Fruit fly (Drosophila melanogaster): ENCODE data around the gene CG5194.

CG5194 gene

dm6 chr3L:9033999-9034626 lies 24.5 kb upstream of the CG5194 start (continued):
- peak; percentile 17 for TF ChIP-seq CG7372 (GFP tag; IDR thresholded peaks at IDR 0.05)
- peak; percentile 26 for TF ChIP-seq Atf-2 (GFP tag; optimal IDR thresholded peaks at IDR 0.05)
- TF ChIP-seq Meics (GFP tag; optimal IDR thresholded peaks at IDR 0.05): peak; percentile 19
- peak; percentile 7 for TF ChIP-seq trh (GFP tag; optimal IDR thresholded peaks at IDR 0.05)
- peak; percentile 70 for TF ChIP-seq nerfin-1 (tag; optimal IDR thresholded peaks at IDR 0.05)
- peak; percentile 0 for TF ChIP-seq CG1603 (tag; optimal IDR thresholded peaks at IDR 0.05)
- TF ChIP-seq CG6765 (GFP tag; optimal IDR thresholded peaks at IDR 0.05): no peak
- TF ChIP-seq Dref (GFP tag; IDR thresholded peaks at IDR 0.05): no peak
- TF ChIP-seq HLHmδ (GFP tag; optimal IDR thresholded peaks at IDR 0.05): no peak
- TF ChIP-seq hbn (GFP tag; IDR thresholded peaks at IDR 0.05; ENCODE audit: partially characterized antibody): no peak
- no peak for TF ChIP-seq pfk (GFP tag; optimal IDR thresholded peaks at IDR 0.05)
- TF ChIP-seq BtbVII (GFP tag; optimal IDR thresholded peaks at IDR 0.05): peak; percentile 28
- no peak for TF ChIP-seq Myb (GFP tag; optimal IDR thresholded peaks at IDR 0.05)
- TF ChIP-seq psq (GFP tag; optimal IDR thresholded peaks at IDR 0.05): no peak
- no peak for TF ChIP-seq fru (optimal IDR thresholded peaks at IDR 0.05)
- peak; percentile 39; the same call in 1 of the 2 replicates for TF ChIP-seq CG5953 (GFP tag; IDR thresholded peaks at IDR 0.05)
- TF ChIP-seq Gsc (GFP tag; IDR thresholded peaks at IDR 0.05): peak; percentile 49; the same call in 1 of the 2 replicates
- no peak for TF ChIP-seq cas (GFP tag; IDR thresholded peaks at IDR 0.05)
- TF ChIP-seq CG18764 (GFP tag; optimal IDR thresholded peaks at IDR 0.05): peak; percentile 55
- TF ChIP-seq D19B (GFP tag; optimal IDR thresholded peaks at IDR 0.05): no peak
- TF ChIP-seq gcm2 (GFP tag; optimal IDR thresholded peaks at IDR 0.05): no peak
- TF ChIP-seq Nf-YB (GFP tag; optimal IDR thresholded peaks at IDR 0.05): no peak
- peak; percentile 48 for TF ChIP-seq Six4 (GFP tag; optimal IDR thresholded peaks at IDR 0.05)
- TF ChIP-seq CG5180 (GFP tag; optimal IDR thresholded peaks at IDR 0.05): peak; percentile 43
- TF ChIP-seq HmgD (GFP tag; optimal IDR thresholded peaks at IDR 0.05): no peak
- peak; percentile 72 for TF ChIP-seq ranshi (GFP tag; IDR thresholded peaks at IDR 0.05)
- TF ChIP-seq z (GFP tag; IDR thresholded peaks at IDR 0.05): peak; percentile 53; the same call in 1 of the 3 replicates
- TF ChIP-seq slbo (GFP tag; IDR thresholded peaks at IDR 0.05): peak; percentile 37; the same call in 1 of the 2 replicates
- TF ChIP-seq stc (GFP tag; IDR thresholded peaks at IDR 0.05): peak; percentile 67; the same call in 1 of the 2 replicates
- TF ChIP-seq CG4360 (GFP tag; IDR thresholded peaks at IDR 0.05): peak; percentile 25; the same call in 1 of the 2 replicates
- TF ChIP-seq ham (GFP tag; IDR thresholded peaks at IDR 0.05): no peak
- TF ChIP-seq oc (tag; optimal IDR thresholded peaks at IDR 0.05): no peak
- TF ChIP-seq CG1024 (GFP tag; IDR thresholded peaks at IDR 0.05): peak; percentile 63
- TF ChIP-seq aop (GFP tag; IDR thresholded peaks at IDR 0.05): no peak
- no peak for TF ChIP-seq slou (GFP tag; optimal IDR thresholded peaks at IDR 0.05)
- TF ChIP-seq nmo (GFP tag; optimal IDR thresholded peaks at IDR 0.05): peak; percentile 66
- no peak for TF ChIP-seq Dip2 (GFP tag; IDR thresholded peaks at IDR 0.05)
- peak; percentile 28 for TF ChIP-seq Atf3 (GFP tag; optimal IDR thresholded peaks at IDR 0.05)
- no peak for TF ChIP-seq fu2 (GFP tag; optimal IDR thresholded peaks at IDR 0.05)
- peak; percentile 77 for TF ChIP-seq croc (GFP tag; conservative IDR thresholded peaks at IDR 0.05)
- peak; percentile 28 for TF ChIP-seq corto (GFP tag; optimal IDR thresholded peaks at IDR 0.05)
- TF ChIP-seq dimm (GFP tag; IDR thresholded peaks at IDR 0.05): 0 out of 2 replicates have a peak, but pooled peaks have one; percentile 15
- TF ChIP-seq Ssrp (tag; optimal IDR thresholded peaks at IDR 0.05): peak; percentile 22
- TF ChIP-seq fd3F (GFP tag; optimal IDR thresholded peaks at IDR 0.05): no peak
- no peak for TF ChIP-seq wek (GFP tag; optimal IDR thresholded peaks at IDR 0.05)
- peak; percentile 83 for TF ChIP-seq ci (GFP tag; IDR thresholded peaks at IDR 0.05)
- TF ChIP-seq E2f1 (GFP tag; IDR thresholded peaks at IDR 0.05): peak; percentile 56; the same call in 1 of the 2 replicates
- no peak for TF ChIP-seq caup (GFP tag; optimal IDR thresholded peaks at IDR 0.05; ENCODE audit: severe bottlenecking)
- TF ChIP-seq CG13894 (tag; optimal IDR thresholded peaks at IDR 0.05): no peak
- 0 out of 2 replicates have a peak, but pooled peaks have one; percentile 51 for TF ChIP-seq dan (GFP tag; IDR thresholded peaks at IDR 0.05)
- TF ChIP-seq CG14050 (GFP tag; IDR thresholded peaks at IDR 0.05): peak; percentile 15; the same call in 1 of the 3 replicates

Data from whole organism, embryonic.